Worm (Caenorhabditis elegans) whole organism, mixed stage, embryonic: Measurements from ENCODE around the gene akap-1.

Experiments
- blmp-1 ChIP-seq: fragments of 150-350 bp; optimal IDR thresholded peaks from 2 replicates; lab custom pipeline; 2014; ENCODE audit warnings: missing biosample characterization, missing genetic modification characterization
- ham-2 ChIP-seq: fragments of 200-800 bp; sonication (Bioruptor generic); optimal IDR thresholded peaks from 2 replicates; lab custom pipeline; 2018; ENCODE audit warnings: mild to moderate bottlenecking, missing genetic modification characterization, missing compliant biosample characterization
- mls-2 ChIP-seq: sonication (generic microtip); optimal IDR thresholded peaks from 2 replicates; lab custom pipeline; 2016; ENCODE audit warnings: mild to moderate bottlenecking, missing genetic modification characterization, moderate library complexity, missing compliant biosample characterization
- nhr-2 ChIP-seq: fragments of 150-350 bp; optimal IDR thresholded peaks from 2 replicates; lab custom pipeline; 2014; ENCODE audit warnings: missing biosample characterization, missing genetic modification characterization
- nhr-237 ChIP-seq: fragments of 150-350 bp; optimal IDR thresholded peaks from 2 replicates; lab custom pipeline; 2014; ENCODE audit warnings: missing biosample characterization, missing genetic modification characterization
- nhr-28 ChIP-seq: fragments of 150-350 bp; optimal IDR thresholded peaks from 2 replicates; lab custom pipeline; 2014; ENCODE audit warnings: missing biosample characterization, missing genetic modification characterization
- nhr-76 ChIP-seq: sonication (generic microtip); optimal IDR thresholded peaks from 2 replicates; lab custom pipeline; 2017; ENCODE audit warnings: missing biosample characterization, missing genetic modification characterization
- pha-4 ChIP-seq: fragments of 150-350 bp; optimal IDR thresholded peaks from 2 replicates; lab custom pipeline; 2018; ENCODE audit warnings: missing biosample characterization, missing genetic modification reagents, missing genetic modification characterization
- snpc-4 ChIP-seq: fragments of 150-350 bp; optimal IDR thresholded peaks from 2 replicates; lab custom pipeline; 2014; ENCODE audit warnings: missing biosample characterization, missing genetic modification characterization
- unc-120 ChIP-seq: sonication (generic microtip); optimal IDR thresholded peaks from 2 replicates; lab custom pipeline; 2017; ENCODE audit warnings: missing genetic modification characterization, missing compliant biosample characterization; ENCODE audit not compliant: poor library complexity, severe bottlenecking
- unc-39 ChIP-seq: fragments of 150-350 bp; optimal IDR thresholded peaks from 2 replicates; lab custom pipeline; 2014; ENCODE audit warnings: missing biosample characterization, missing genetic modification characterization
- ztf-11 ChIP-seq: fragments of 150-350 bp; optimal IDR thresholded peaks from 2 replicates; lab custom pipeline; 2014; ENCODE audit warnings: missing biosample characterization, missing genetic modification characterization

ce11 chrIII:6402810-6403209 is 49.6 kb downstream of the akap-1 start:
- TF ChIP-seq nhr-2 (tag; lab: Kevin White, UChicago) (no peak), unc-39 (tag; lab: Kevin White, UChicago) (no peak), mls-2 (tag; lab: Kevin White, UChicago) (no peak), nhr-237 (no peak), pha-4 (tag; lab: Kevin White, UChicago) (no peak), nhr-76 (tag; lab: Kevin White, UChicago) (no peak), blmp-1 (tag; lab: Kevin White, UChicago) (no peak), snpc-4 (no peak), unc-120 (tag; lab: Kevin White, UChicago) (no peak), ham-2 (GFP tag; lab: Kevin White, UChicago) (no peak), nhr-28 (tag; lab: Kevin White, UChicago) (no peak), ztf-11 (tag; lab: Kevin White, UChicago) (no peak)
